Worm (Caenorhabditis elegans): ENCODE measurements around the gene sqst-1.
A peak's percentile ranks its signal among the peaks of the same experiment; 100 is the strongest.

DNA sequence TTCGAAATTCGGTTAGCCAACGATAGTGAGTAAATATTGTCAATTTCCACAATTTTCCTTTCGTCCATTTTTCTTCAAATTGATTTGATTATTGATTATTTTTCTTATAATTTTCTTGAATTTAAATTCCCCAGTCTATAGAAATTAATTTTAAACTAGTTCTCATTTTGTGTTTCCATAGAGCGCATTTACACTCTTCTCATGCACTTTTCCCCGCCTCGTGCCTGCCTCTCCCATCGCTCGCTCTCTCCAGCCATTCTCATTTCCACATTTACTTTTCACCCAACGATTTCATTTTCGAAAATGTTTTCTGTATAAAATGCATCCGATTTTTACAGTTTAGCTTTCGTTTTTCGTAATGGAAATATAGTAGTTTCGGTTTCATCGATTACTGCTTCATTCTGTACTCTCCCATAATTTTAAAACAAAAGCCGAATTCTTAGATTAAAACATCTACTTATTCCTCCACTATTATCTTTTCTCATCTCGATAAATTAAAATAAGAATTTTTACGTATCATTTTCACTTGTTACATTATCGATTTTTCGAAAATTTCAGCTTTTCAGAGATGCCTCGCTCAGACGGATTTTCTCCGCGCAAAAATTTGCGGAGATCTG is 44.9 kb downstream of the sqst-1 start, which contains the start of gene lex-1:
- TF ChIP-seq fos-1 (tag; optimal IDR thresholded peaks at IDR 0.05) = no peak
- TF ChIP-seq nhr-90 (tag; optimal IDR thresholded peaks at IDR 0.05; ENCODE audit: poor library complexity) = no peak
- no peak for TF ChIP-seq pqm-1 (tag; optimal IDR thresholded peaks at IDR 0.05)
- TF ChIP-seq tlp-1 (tag; optimal IDR thresholded peaks at IDR 0.05) = no peak
- TF ChIP-seq lin-15B (tag; optimal IDR thresholded peaks at IDR 0.05) = peak; percentile 71
- TF ChIP-seq ceh-82 (tag; optimal IDR thresholded peaks at IDR 0.05) = peak in 1 of 3 experiments; percentile 22
- TF ChIP-seq alr-1 (tag; optimal IDR thresholded peaks at IDR 0.05; ENCODE audit: borderline replicate concordance) = no peak
- no peak for TF ChIP-seq ztf-11 (tag; optimal IDR thresholded peaks at IDR 0.05)
- peak in 1 of 2 experiments; percentile 76 for TF ChIP-seq mdl-1 (tag; optimal IDR thresholded peaks at IDR 0.05)
